Worm (Caenorhabditis elegans): ENCODE results near the gene K08D8.9.

K08D8.9 gene

DNA sequence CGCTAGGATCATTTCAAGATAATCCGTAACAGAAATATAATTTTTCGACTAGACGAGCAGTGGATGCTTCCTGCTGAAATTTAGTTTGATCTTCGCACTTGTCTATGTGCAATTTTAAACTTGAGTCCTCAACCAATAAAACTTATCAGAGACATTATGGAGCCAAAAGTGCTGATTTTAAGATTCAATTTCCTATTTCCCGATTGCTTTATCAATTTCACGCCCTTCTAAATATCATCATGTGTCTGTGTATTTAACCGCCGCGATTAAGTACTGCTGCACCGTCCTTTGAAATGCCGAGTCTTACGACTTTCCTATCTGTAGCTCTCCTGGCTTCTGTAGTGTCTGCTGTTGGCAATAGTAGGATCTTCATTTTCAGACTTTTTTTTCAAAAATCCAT, 21.5 kb downstream of the K08D8.9 start, which contains the start of gene C32H11.4:
Gene C32H11.4 (plus strand): TSS at position 238 of the 400 bp plus-strand sequence.
- no peak for TF ChIP-seq unc-62 (GFP tag; optimal IDR thresholded peaks at IDR 0.05)

DNA sequence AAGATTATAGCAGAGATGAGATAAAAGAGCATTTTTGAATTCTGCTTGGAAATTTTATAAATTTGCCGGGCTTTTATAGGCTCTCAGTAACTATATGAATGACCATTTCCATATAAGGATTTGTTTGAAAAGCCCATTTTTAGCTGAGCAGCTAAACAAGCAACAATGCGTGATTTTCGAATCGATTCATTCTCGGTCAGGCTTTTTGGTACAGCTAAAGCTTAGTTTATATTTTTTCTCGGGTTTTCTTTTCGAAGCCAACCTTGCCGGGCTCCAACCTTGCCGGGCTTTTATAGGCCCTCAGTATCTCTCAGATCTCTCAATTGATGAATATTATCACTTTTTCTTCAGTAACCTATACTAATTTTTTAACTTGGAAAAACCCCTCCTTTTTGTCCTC, 24.8 kb downstream of the K08D8.9 start, which contains the start of gene srlf-4:
Gene srlf-4 (minus strand): TSS at position 101 of the 400 bp plus-strand sequence.
- no peak for TF ChIP-seq unc-62 (GFP tag; optimal IDR thresholded peaks at IDR 0.05)

DNA sequence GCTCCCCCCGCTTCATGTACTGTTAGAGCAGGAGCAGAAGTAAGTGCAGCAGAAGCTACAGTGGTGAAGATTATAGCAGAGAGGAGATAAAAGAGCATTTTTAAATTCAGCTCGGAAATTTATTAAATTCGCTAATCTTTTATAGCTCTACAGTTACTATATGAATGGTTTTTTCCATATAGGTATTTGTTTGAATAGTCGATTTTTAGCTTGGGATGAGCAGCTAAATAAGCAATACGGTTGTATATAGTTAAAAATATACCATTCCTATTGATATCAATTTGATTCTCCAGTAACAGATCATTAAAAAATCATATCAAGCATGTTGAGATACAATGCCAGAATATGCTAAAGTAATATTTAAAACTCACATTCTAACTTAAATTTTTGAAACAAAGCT, 27.1 kb downstream of the K08D8.9 start, which contains the start of gene srlf-5:
Gene srlf-5 (minus strand): TSS at position 101 of the 400 bp plus-strand sequence.
- TF ChIP-seq unc-62 (GFP tag; optimal IDR thresholded peaks at IDR 0.05) = no peak

DNA sequence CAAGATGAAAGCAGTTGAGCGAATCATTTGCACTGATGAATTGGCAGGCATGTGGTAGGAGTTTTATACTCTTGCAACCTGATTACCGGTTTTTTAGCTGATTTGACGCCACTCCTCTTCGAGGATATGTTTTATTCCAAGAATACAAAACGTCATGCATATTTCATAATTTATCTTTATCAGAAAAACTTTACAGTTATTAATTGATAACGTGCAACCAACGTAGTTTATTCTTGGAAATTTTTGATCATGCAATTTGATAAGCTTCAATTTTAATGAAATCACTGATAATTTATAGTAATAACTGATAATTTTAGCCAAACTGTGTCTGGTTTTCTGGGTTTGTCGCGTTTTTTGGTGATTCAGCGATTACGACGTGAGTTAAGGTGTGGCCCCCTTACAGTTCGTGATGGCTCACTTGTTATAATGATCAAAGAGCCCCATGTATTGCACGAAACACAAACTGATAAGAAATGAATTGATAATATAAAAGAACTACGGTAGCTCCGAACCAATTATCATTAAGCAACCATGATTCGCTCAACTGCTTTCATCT, 36.8 kb downstream of the K08D8.9 start, which contains the start of the genes cld-1 and dod-21:
Gene cld-1 (minus strand): TSS at position 51 of the 556 bp plus-strand sequence.
Gene dod-21 (plus strand): TSS at position 518 of the 556 bp plus-strand sequence.
- TF ChIP-seq unc-62 (GFP tag; optimal IDR thresholded peaks at IDR 0.05) = no peak

DNA sequence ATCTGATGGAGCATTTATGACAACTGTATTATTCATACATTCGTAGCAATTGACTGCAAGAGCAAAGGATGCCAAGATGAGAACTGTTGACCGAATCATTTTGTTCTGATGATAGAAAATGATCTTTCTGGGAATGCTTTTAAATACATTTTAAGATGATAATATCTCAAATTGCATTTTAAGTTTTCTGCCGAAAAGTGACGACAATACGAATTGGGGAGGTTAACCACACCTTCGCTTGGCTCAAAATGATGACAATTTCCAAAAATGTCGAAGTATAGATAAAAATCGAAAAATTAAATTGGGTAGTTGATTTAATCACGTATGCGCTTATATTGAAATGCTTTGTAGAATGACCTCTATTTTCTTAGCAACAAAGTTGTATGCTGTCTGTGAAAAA, 41.8 kb downstream of the K08D8.9 start, which contains the start of gene dod-24:
Gene dod-24 (minus strand): TSS at position 101 of the 400 bp plus-strand sequence.
- no peak for TF ChIP-seq unc-62 (GFP tag; optimal IDR thresholded peaks at IDR 0.05)

DNA sequence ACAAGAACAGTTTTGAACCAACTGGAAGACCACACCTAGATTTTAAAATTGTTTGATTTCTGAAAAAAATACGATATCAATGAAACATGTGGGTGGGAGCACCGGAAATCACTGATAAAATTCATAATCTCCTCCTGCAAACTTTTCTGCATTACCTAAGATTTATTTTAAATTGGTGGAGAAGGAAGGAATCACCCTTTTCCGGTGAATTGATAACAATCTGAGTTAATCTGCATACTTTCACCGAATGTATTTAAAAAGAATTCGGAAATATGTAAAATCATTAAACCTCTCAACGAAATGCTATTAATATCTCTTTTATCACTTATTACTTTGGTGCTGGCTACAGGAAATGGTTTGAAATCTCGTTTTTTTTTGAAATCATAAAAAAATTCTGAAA, 43.1 kb downstream of the K08D8.9 start, which contains the start of gene dct-19:
Gene dct-19 (plus strand): TSS at position 301 of the 400 bp plus-strand sequence.
- no peak for TF ChIP-seq unc-62 (GFP tag; optimal IDR thresholded peaks at IDR 0.05)

DNA sequence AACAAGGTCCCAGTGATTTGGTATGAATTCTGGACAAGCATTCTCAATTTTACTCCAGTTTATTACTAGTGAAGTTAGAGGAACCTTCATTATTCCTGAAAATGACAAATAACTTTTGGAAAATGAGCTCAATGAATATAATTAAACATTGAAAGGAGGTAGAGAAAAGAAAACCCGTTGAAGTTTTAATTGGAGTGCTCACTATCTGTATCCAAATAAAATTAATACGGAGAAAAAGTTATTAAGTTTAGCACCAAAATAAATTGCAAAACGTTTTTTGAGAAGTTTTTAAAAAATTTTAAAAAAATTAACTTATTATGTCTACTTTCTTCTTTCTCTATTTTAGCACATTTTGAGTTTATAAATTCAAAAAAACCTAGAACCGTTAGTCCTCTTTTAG, 47.0 kb downstream of the K08D8.9 start, which contains the start of gene F55G11.1:
Gene F55G11.1 (minus strand): TSS at position 101 of the 400 bp plus-strand sequence.
- no peak for TF ChIP-seq unc-62 (GFP tag; optimal IDR thresholded peaks at IDR 0.05)

DNA sequence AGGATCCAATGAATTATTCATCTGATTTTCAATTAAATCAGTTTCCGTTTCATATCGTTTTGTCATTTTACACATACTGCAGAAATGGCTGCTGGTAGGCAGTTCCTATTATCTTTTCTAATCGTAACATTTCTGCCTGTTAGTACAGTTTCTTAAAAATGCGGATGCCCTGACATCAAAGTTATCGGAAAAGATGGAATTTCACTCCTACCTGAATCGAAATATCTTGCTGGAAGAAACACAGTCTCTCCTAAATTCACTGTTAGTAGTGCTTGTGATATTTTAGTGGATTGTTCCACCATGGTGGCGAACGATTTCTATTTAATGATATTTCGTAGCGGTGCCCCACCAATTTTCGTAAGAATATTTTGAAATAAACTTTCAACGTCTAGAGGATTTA, 49.0 kb downstream of the K08D8.9 start, which contains the start of gene F55G11.10:
Gene F55G11.10 (plus strand): TSS at position 301 of the 400 bp plus-strand sequence.
- TF ChIP-seq unc-62 (GFP tag; optimal IDR thresholded peaks at IDR 0.05) = no peak
